Worm (Caenorhabditis elegans) whole organism, dauer: ENCODE measurements around the gene C06C6.7.
"Not testable (repeated sequence)": the region's sequence is repeated elsewhere in the genome, so short reads cannot be mapped to it uniquely, and the experiment has no call there.

ENCODE experiments used
- unc-62 ChIP-seq: sonication (generic microtip); optimal IDR thresholded peaks from 2 replicates; lab custom pipeline; 2017; ENCODE audit warnings: missing biosample characterization, missing genetic modification reagents, missing genetic modification characterization

The C06C6.7 gene

ce11 chrV:15991850-15992249 lies at the start of gene C06C6.7:
TSS of gene C06C6.7 (plus strand) at chrV:15992150.
- not testable (repeated sequence) for TF ChIP-seq unc-62 (GFP tag; lab: Kevin White, UChicago)

- TF ChIP-seq unc-62 (GFP tag; lab: Kevin White, UChicago): no peak
Observed at ce11 chrV:15943125-15943524, 48.8 kb upstream of the C06C6.7 start, which contains the start of gene srw-53. TSS of gene srw-53 (plus strand) at chrV:15943425.

DNA sequence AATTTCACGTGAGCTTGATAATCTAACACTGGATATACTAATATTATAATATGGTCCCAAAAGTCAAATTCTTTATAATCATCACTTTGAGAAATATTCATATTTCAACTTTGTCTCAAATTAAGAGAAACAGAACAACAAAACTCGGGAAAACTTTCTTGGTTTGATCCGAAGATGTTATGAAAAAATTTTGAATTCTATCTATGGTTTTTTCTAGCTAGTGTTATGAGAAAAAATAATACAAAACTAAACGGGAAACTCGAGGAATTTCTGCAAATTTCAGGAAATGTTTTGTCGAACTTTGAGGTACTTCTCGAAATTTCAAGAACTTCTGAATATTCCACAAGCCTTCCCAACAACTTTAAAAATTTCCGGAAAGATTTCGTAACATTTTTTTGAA lies 41.0 kb upstream of the C06C6.7 start, which contains the start of gene srw-59:
srw-59 (minus strand) TSS at position 101 of the 400 bp plus-strand sequence.
- TF ChIP-seq unc-62 (GFP tag; lab: Kevin White, UChicago): no peak

- TF ChIP-seq unc-62 (GFP tag; lab: Kevin White, UChicago): no peak
Observed at ce11 chrV:15952762-15953161, 39.2 kb upstream of the C06C6.7 start, which contains the start of gene srw-56. TSS of gene srw-56 (minus strand) at chrV:15952862.

DNA sequence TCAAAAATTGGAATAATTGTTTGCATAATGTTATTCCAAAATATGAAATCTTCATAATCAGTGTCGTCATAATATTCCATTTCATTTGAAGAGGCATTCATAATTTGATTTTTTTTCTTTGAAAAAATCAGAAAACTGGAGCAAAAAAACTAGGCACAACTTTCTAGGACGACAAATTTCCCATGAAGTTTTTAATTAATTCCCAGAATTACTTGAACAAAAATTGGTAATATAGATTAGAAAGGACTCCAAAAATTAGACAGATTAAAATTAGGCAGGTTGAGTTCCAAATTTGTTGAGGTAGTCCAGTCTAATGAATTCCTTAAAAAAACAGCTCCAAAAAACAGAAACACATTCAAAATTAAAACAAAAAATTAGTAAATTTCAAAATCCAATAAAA lies 37.0 kb upstream of the C06C6.7 start, which contains the start of gene srw-57:
srw-57 (minus strand) TSS at position 101 of the 400 bp plus-strand sequence.
- no peak for TF ChIP-seq unc-62 (GFP tag; lab: Kevin White, UChicago)

ce11 chrV:15955497-15955896 lies 36.5 kb upstream of the C06C6.7 start, which contains the start of gene srh-186:
TSS of gene srh-186 (plus strand) at chrV:15955797.
- no peak for TF ChIP-seq unc-62 (GFP tag; lab: Kevin White, UChicago)

DNA sequence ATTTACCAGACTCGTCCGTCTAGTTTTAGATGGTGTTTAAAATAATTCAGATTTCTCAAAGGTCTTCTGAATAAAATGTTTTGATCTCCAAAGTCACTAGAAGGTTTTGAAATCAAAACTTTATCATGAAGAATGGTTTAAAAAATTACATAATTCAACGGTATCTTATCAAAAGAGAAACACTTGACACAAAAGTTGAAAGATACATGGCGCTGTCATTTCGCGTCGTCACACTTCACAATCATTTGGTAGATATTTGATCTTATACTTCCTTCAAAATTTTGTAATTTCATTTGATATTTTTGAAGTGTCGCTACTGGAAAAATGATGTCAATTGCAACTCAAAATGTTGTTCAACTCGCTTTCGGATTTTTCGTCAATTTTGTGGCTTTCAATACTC lies 34.9 kb upstream of the C06C6.7 start, which contains the start of gene F36G9.3:
F36G9.3 (plus strand) TSS at position 301 of the 400 bp plus-strand sequence.
- no peak for TF ChIP-seq unc-62 (GFP tag; lab: Kevin White, UChicago)

DNA sequence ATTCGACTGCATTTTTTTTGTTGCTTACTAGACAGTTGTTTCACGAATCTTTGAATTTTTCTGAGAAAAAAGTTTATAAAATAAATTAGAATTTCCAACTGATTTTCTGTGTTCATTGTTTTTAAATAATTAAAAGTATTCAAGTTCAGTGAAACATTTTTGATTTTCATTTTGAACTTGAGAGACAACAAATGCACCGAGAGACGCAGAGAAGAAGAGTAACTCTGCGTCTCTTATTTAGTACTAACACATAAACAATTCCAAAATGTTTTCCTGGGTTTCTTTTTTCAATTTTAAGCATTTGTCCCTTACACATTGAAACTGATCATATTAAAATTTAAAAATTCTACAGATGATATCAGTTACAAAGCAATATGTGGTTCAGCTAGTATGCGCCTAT lies 32.5 kb upstream of the C06C6.7 start:
- no peak for TF ChIP-seq unc-62 (GFP tag; lab: Kevin White, UChicago)

- no peak for TF ChIP-seq unc-62 (GFP tag; lab: Kevin White, UChicago)
Observed at ce11 chrV:15965114-15965513, 26.8 kb upstream of the C06C6.7 start, which contains the start of gene sri-2. TSS of gene sri-2 (minus strand) at chrV:15965214.

DNA sequence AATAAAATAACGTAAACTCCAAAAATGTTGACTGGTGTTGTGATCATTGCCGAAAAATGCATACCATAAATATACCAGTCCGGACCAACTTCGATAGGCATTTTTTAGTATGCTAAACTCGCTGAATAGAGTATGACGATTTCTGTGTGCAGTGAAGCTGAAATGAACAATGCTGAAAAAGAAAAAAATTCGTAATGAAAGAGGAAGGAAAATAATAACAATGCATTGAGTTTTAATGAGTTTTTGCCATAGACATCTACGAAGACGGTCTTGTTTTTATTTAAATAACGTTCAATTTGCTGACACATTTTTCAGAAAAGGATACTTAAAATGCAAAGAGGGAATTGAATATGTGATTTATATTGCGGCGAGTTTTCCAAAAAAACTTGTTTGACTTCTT lies 24.4 kb upstream of the C06C6.7 start, which contains the start of gene sri-1:
sri-1 (minus strand) TSS at position 101 of the 400 bp plus-strand sequence.
- no peak for TF ChIP-seq unc-62 (GFP tag; lab: Kevin White, UChicago)

- TF ChIP-seq unc-62 (GFP tag; lab: Kevin White, UChicago): no peak
Observed at ce11 chrV:15969653-15970052, 22.3 kb upstream of the C06C6.7 start, which contains the start of gene F36G9.7. TSS of gene F36G9.7 (minus strand) at chrV:15969753.

DNA sequence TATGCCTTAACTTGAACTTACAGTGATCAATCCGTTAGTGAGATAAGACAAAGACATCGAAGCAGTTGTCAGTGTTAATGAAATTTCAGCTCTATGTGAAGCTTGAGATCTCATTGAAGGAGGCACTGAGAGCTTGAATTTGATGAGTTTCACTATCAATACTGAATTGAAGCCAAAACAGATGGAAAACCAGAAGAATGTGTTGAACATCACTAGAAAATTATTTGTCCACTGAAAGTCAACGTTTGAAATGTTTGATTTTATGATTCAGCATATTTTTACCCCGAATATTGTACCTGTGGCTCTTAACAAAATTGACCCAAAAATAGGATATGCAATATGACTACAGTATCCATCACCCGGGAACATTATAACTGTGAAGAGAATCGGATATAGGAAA lies 21.1 kb upstream of the C06C6.7 start:
- TF ChIP-seq unc-62 (GFP tag; lab: Kevin White, UChicago): no peak

ce11 chrV:15972484-15972883 lies 19.5 kb upstream of the C06C6.7 start, which contains the start of gene sru-23:
TSS of gene sru-23 (minus strand) at chrV:15972584.
- TF ChIP-seq unc-62 (GFP tag; lab: Kevin White, UChicago): no peak

ce11 chrV:15974836-15975235 lies 17.1 kb upstream of the C06C6.7 start, which contains the start of gene sru-22:
TSS of gene sru-22 (minus strand) at chrV:15974936.
- TF ChIP-seq unc-62 (GFP tag; lab: Kevin White, UChicago): no peak

- no peak for TF ChIP-seq unc-62 (GFP tag; lab: Kevin White, UChicago)
Observed at ce11 chrV:15975845-15976244, 16.1 kb upstream of the C06C6.7 start, which contains the start of gene clec-232. TSS of gene clec-232 (plus strand) at chrV:15976145.

DNA sequence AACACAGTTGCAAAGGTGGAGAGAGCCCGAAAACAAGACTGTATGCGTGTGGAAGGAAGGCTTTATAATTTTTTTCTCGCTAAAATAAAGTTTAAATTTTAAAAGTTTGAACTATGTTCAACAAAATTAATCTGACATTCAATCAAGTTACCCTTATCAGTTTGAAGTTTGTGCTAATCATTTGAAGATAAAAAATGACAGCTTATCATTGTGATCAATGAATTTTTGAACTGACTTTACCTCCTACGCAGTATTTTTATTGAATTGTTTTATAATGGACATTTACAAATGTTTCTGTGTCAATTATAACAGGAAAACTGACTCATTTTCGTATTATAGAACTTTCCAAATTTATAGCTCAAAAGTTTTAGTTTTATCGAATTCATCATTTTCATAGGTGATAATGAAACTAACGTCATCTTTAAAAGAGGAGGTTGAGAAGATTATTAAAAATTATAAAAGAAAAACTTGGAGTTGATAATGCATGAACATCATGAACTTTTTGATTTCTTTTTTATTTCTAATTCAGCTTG lies 13.7 kb upstream of the C06C6.7 start, which contains the start of gene oac-20:
oac-20 (plus strand) TSS at position 483 of the 533 bp plus-strand sequence.
- no peak for TF ChIP-seq unc-62 (GFP tag; lab: Kevin White, UChicago)
